Fruit fly (Drosophila melanogaster) whole organism, adult: Measurements from ENCODE around the gene CG14034.

Experiments
- CG11617 ChIP-seq: fragments of 200-800 bp; sonication (Bioruptor generic); optimal IDR thresholded peaks from 2 replicates; lab custom pipeline; 2017; ENCODE audit warnings: mild to moderate bottlenecking, missing biosample characterization, missing genetic modification reagents, missing genetic modification characterization
- CG12768 ChIP-seq: fragments of 200-800 bp; sonication (Bioruptor generic); optimal IDR thresholded peaks from 2 replicates; lab custom pipeline; 2017; ENCODE audit warnings: missing biosample characterization, missing genetic modification characterization, mild to moderate bottlenecking, moderate library complexity, missing genetic modification reagents
- CG14711 ChIP-seq: fragments of 200-800 bp; sonication (Bioruptor generic); optimal IDR thresholded peaks from 2 replicates; lab custom pipeline; 2018; ENCODE audit warnings: missing biosample characterization, mild to moderate bottlenecking, missing genetic modification characterization, moderate library complexity
- CG1620 ChIP-seq: fragments of 200-800 bp; sonication (Bioruptor generic); optimal IDR thresholded peaks from 2 replicates; lab custom pipeline; 2016; ENCODE audit warnings: missing biosample characterization, missing genetic modification characterization
- CG33017 ChIP-seq: fragments of 200-800 bp; sonication (Bioruptor generic); optimal IDR thresholded peaks from 2 replicates; lab custom pipeline; 2018; ENCODE audit warnings: missing biosample characterization, mild to moderate bottlenecking, missing genetic modification characterization, moderate library complexity
- CG5204 ChIP-seq: fragments of 200-800 bp; sonication (Bioruptor generic); optimal IDR thresholded peaks from 2 replicates; lab custom pipeline; 2016; ENCODE audit warnings: missing biosample characterization, missing genetic modification characterization
- CG7045 ChIP-seq: fragments of 200-800 bp; sonication (Bioruptor generic); optimal IDR thresholded peaks from 2 replicates; lab custom pipeline; 2017; ENCODE audit warnings: missing biosample characterization, mild to moderate bottlenecking, missing genetic modification characterization
- CG7101 ChIP-seq: fragments of 200-800 bp; sonication (Bioruptor generic); optimal IDR thresholded peaks from 2 replicates; lab custom pipeline; 2018; ENCODE audit warnings: missing biosample characterization, mild to moderate bottlenecking, missing genetic modification characterization, moderate library complexity
- Clk ChIP-seq: fragments of 200-800 bp; sonication (Bioruptor generic); optimal IDR thresholded peaks from 2 replicates; lab custom pipeline; 2017; ENCODE audit warnings: missing biosample characterization, missing genetic modification characterization
- Crg-1 ChIP-seq: fragments of 200-800 bp; sonication (Bioruptor generic); optimal IDR thresholded peaks from 2 replicates; lab custom pipeline; 2016; ENCODE audit warnings: missing biosample characterization, missing genetic modification characterization
- Hr96 ChIP-seq: fragments of 200-800 bp; sonication (Bioruptor generic); optimal IDR thresholded peaks from 2 replicates; lab custom pipeline; 2016; ENCODE audit warnings: missing biosample characterization, missing genetic modification characterization
- Mnt ChIP-seq: fragments of 200-800 bp; sonication (Bioruptor generic); optimal IDR thresholded peaks from 2 replicates; lab custom pipeline; 2016; ENCODE audit warnings: missing biosample characterization, mild to moderate bottlenecking, missing genetic modification characterization
- bab1 ChIP-seq: fragments of 200-800 bp; sonication (Bioruptor generic); optimal IDR thresholded peaks from 3 replicates; lab custom pipeline; 2019; ENCODE audit warnings: missing biosample characterization, mild to moderate bottlenecking, missing genetic modification characterization, moderate library complexity
- cic ChIP-seq: fragments of 200-800 bp; sonication (Bioruptor generic); optimal IDR thresholded peaks from 2 replicates; lab custom pipeline; 2017; ENCODE audit warnings: missing biosample characterization, mild to moderate bottlenecking, missing genetic modification characterization, moderate library complexity
- cnc ChIP-seq, 2 experiments: fragments of >200 bp; optimal IDR thresholded peaks; 2 replicates each; lab custom pipeline; 2017
- kay ChIP-seq: fragments of 200-800 bp; sonication (Bioruptor generic); peaks from one replicate; lab custom pipeline; 2016; ENCODE audit warnings: missing biosample characterization, missing genetic modification characterization, borderline replicate concordance
- ovo ChIP-seq: fragments of 200-800 bp; sonication (Bioruptor generic); optimal IDR thresholded peaks from 2 replicates; lab custom pipeline; 2016; ENCODE audit warnings: missing biosample characterization, missing genetic modification characterization
- pad ChIP-seq: fragments of 200-800 bp; sonication (Bioruptor generic); optimal IDR thresholded peaks from 3 replicates; lab custom pipeline; 2017; ENCODE audit warnings: missing biosample characterization, missing genetic modification characterization, mild to moderate bottlenecking, moderate library complexity, missing genetic modification reagents
- tj ChIP-seq: fragments of 200-800 bp; sonication (Bioruptor generic); optimal IDR thresholded peaks from 3 replicates; lab custom pipeline; 2017; ENCODE audit warnings: missing biosample characterization, mild to moderate bottlenecking, missing genetic modification characterization, moderate library complexity
- toe ChIP-seq: fragments of 200-800 bp; sonication (Bioruptor generic); optimal IDR thresholded peaks from 2 replicates; lab custom pipeline; 2016; ENCODE audit warnings: missing biosample characterization, missing genetic modification characterization

Gene CG14034

DNA sequence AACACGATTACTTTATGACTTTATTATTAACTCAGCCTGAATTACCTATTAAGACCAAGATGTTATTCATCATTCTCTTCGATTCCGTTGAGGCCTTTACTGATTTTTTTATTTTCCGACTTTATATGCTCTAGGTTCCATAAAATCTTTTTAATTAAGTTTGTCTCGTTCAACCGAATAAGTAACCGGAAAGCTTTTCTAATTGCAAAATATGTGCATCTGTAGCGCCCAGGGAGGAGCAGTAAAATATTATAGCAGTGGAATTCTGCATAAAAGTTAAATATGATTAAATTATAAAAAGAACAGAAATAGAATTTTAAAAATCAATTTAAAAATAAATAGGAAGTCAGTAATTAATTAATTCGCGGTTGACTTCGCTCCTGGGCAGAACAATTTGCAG, at the start of gene CG14034, which contains the start of gene TpnC25D:
TSS of gene CG14034 (minus strand) at position 101 of the 400 bp plus-strand sequence.
TSS of gene TpnC25D (plus strand) at position 260 of the 400 bp plus-strand sequence.
- TF ChIP-seq cic (GFP tag; lab: Kevin White, UChicago) (no peak), CG14711 (tag; lab: Kevin White, UChicago) (no peak), toe (no peak), kay (GFP tag; lab: Kevin White, UChicago) (no peak), CG11617 (GFP tag; lab: Kevin White, UChicago) (no peak), tj (no peak), Crg-1 (GFP tag; lab: Kevin White, UChicago) (no peak), CG33017 (tag; lab: Kevin White, UChicago) (no peak), ovo (GFP tag; lab: Kevin White, UChicago) (no peak), Mnt (GFP tag; lab: Kevin White, UChicago) (no peak), Clk (GFP tag; lab: Kevin White, UChicago) (no peak), bab1 (no peak), pad (GFP tag; lab: Kevin White, UChicago) (no peak), CG7045 (GFP tag; lab: Kevin White, UChicago) (no peak), Hr96 (GFP tag; lab: Kevin White, UChicago) (no peak)

DNA sequence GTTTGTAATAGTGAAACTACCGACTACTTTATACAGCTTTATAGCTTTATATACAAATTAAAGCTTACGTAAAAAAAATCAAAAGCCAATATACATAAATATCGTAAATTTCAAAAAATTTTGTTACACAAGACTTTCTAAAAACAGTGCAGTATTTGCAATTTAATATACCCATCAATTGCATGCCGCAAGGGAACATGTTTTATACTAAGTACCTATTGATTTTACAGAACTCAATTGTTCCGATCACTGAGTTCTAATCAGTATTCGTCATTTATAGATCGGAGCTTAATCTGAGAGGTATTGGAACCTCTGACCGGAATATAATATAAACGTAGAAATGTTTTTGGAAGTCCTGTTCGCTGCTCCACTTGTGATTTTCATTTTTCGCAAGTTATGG, 49.8 kb upstream of the CG14034 start, which contains the start of gene Cyp4ac2:
TSS of gene Cyp4ac2 (plus strand) at position 301 of the 400 bp plus-strand sequence.
- TF ChIP-seq tj (no peak), CG33017 (tag; lab: Kevin White, UChicago) (no peak), CG7101 (no peak), CG12768 (GFP tag; lab: Kevin White, UChicago) (no peak), Hr96 (GFP tag; lab: Kevin White, UChicago) (no peak), CG5204 (GFP tag; lab: Kevin White, UChicago) (no peak), cic (GFP tag; lab: Kevin White, UChicago) (no peak), Clk (GFP tag; lab: Kevin White, UChicago) (no peak), CG11617 (GFP tag; lab: Kevin White, UChicago) (no peak), kay (GFP tag; lab: Kevin White, UChicago) (no peak), pad (GFP tag; lab: Kevin White, UChicago) (no peak), Mnt (GFP tag; lab: Kevin White, UChicago) (no peak), ovo (GFP tag; lab: Kevin White, UChicago) (no peak), toe (no peak), bab1 (no peak)

DNA sequence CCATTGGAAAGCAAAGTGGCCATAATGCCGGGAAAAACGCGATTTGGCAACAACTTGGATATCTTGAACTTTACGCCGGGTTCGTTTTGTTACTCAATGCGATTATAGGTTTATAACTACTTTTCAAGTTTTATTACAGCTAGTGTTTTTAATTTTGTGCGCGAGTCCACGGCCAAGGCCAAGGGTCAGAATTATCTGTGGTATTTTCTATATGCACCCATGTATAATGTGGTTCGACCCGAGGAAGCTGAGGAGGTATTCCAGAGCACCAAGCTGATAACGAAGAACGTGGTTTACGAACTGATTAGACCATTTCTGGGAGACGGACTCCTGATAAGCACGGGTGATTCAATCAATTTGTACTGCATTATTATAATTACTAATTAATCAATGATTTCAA, 47.8 kb upstream of the CG14034 start:
- TF ChIP-seq pad (GFP tag; lab: Kevin White, UChicago) (no peak), CG33017 (tag; lab: Kevin White, UChicago) (no peak), toe (no peak), CG11617 (GFP tag; lab: Kevin White, UChicago) (no peak), CG7101 (no peak), bab1 (no peak), ovo (GFP tag; lab: Kevin White, UChicago) (no peak)

DNA sequence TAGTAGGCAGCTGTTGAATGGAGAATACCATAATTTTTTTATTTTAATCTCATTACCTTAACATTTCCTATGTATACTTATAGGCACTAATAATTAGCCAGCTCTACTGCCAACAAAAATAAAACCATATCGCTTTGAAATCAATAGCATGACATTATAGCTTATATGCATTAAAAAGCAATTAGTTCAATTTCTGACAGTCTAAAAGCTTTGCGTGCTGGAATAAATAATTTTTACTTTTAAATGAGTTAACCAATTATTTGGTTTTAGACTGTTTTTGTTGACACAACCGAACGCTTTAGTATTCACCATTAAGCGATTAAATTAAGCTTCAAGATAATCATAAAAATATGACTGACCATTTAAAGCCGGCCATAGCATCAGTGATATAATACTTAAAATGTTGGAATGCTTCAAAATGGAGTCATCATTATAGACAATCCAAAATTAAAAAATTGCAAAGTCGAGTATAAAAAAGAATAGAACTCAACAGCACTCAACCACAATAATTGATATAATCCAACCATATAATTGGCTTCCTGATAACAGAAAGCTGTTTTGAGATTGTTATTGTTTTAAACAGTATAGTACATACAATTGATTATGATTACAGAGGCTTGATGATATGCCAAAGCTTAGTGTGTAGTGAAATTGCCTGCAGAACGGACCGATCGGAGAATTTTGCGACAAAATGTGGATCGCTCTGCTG, 47.2 kb upstream of the CG14034 start, which contains the start of gene Cyp4ac1:
TSS of gene Cyp4ac1 (plus strand) at position 659 of the 709 bp plus-strand sequence.
- TF ChIP-seq Clk (GFP tag; lab: Kevin White, UChicago) (no peak), CG5204 (GFP tag; lab: Kevin White, UChicago) (no peak), cic (GFP tag; lab: Kevin White, UChicago) (no peak), Hr96 (GFP tag; lab: Kevin White, UChicago) (no peak), toe (no peak), bab1 (no peak), CG11617 (GFP tag; lab: Kevin White, UChicago) (no peak), CG12768 (GFP tag; lab: Kevin White, UChicago) (no peak), cnc (optimal IDR thresholded peaks at IDR 0.05; lab: Kevin White, UChicago) (no peak), CG14711 (tag; lab: Kevin White, UChicago) (no peak)

DNA sequence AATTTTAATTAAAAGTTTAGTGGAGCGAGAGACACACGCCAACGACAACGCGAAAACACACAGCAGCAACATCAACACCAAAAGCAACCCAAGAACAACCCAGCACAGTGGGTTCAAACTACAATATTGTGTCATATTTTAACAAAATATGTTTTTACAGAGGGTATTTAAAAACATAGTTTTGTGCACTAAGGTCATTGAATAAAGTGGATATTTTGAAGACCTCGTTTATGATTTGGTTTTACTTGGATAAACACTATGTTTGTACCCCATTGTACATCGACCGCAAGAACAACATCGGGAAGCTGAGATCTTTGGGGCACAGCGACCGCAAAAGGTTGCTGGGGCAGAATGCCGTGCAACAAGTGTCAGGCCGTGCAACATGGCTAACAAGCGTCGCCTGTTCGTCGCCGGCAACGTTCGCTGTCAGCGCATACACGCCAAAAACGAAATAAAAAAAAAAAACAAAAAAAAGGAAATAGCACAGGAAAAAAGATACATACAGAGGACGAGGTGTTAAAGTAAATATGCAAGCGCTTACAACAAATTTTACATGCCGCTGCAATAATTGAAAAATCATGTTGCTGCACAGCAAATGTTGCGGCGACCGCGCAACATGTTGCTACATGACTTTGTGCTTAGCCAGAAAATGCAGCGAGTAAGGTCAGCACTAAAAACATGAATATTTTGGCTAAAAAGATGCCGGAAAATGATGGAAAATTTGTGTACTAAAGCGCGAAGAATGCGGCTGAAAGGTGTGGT, 45.1 kb upstream of the CG14034 start:
- no peak for TF ChIP-seq pad (GFP tag; lab: Kevin White, UChicago)
- TF ChIP-seq bab1: no peak
- TF ChIP-seq ovo (GFP tag; lab: Kevin White, UChicago): no peak
- TF ChIP-seq CG7101: no peak
- no peak for TF ChIP-seq CG14711 (tag; lab: Kevin White, UChicago)
- TF ChIP-seq CG1620 (GFP tag; lab: Kevin White, UChicago): no peak
- TF ChIP-seq CG5204 (GFP tag; lab: Kevin White, UChicago): no peak
- TF ChIP-seq Mnt (GFP tag; lab: Kevin White, UChicago): no peak

DNA sequence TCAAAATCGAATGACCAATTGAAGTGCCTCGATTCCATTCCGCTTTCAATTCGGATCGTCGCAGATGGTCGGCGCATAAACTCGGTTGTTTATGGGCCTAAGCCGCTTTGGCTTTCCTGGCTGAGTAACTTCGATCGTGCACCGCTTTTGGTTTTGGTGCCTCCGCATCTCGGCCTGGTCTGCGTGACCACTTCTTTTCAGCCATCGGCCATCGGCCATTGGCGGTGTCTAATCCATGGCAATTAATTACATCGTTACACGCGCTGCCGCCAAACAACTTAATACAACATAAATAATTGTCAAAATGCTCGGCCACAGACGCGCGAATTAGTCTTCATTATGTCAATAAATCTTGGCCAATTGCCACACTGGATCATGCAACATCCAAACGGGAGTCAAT, 43.9 kb upstream of the CG14034 start:
- TF ChIP-seq Mnt (GFP tag; lab: Kevin White, UChicago): no peak
- TF ChIP-seq pad (GFP tag; lab: Kevin White, UChicago): no peak
- TF ChIP-seq CG11617 (GFP tag; lab: Kevin White, UChicago): no peak
- TF ChIP-seq Crg-1 (GFP tag; lab: Kevin White, UChicago): no peak
- TF ChIP-seq CG12768 (GFP tag; lab: Kevin White, UChicago): no peak
- no peak for TF ChIP-seq CG14711 (tag; lab: Kevin White, UChicago)
- TF ChIP-seq ovo (GFP tag; lab: Kevin White, UChicago): no peak
- TF ChIP-seq CG33017 (tag; lab: Kevin White, UChicago): no peak
- TF ChIP-seq kay (GFP tag; lab: Kevin White, UChicago): no peak
- TF ChIP-seq bab1: no peak
- no peak for TF ChIP-seq CG7101
- TF ChIP-seq CG1620 (GFP tag; lab: Kevin White, UChicago): no peak
- TF ChIP-seq toe: no peak
